Worm (Caenorhabditis elegans): ENCODE results near the gene rme-6.

ce11 chrX:1126207-1126606, 29.3 kb downstream of the rme-6 start:
- no peak for TF ChIP-seq ceh-16 (tag; optimal IDR thresholded peaks at IDR 0.05)
- TF ChIP-seq nhr-77 (tag; optimal IDR thresholded peaks at IDR 0.05), result no peak

Data from whole organism, L2 larva.